Fruit fly (Drosophila melanogaster) whole organism, embryonic: Measurements from ENCODE around the gene lqfR.

Experiments
- CG10959 ChIP-seq: fragments of 200-800 bp; sonication (Bioruptor generic); IDR thresholded peaks from 2 replicates; pipeline ENCODE4 v1.3.6; 2022; ENCODE audit warnings: missing biosample characterization, missing genetic modification characterization
- CG11504 ChIP-seq: fragments of 200-800 bp; sonication (Bioruptor generic); optimal IDR thresholded peaks from 3 replicates; lab custom pipeline; 2019; ENCODE audit warnings: missing biosample characterization, mild to moderate bottlenecking, missing genetic modification characterization, moderate library complexity
- CG12155 ChIP-seq: fragments of 200-800 bp; sonication (Bioruptor generic); optimal IDR thresholded peaks from 3 replicates; lab custom pipeline; 2016; ENCODE audit warnings: missing biosample characterization, missing genetic modification characterization
- CG12744 ChIP-seq: fragments of 200-800 bp; sonication (Bioruptor generic); optimal IDR thresholded peaks from 2 replicates; lab custom pipeline; 2016; ENCODE audit warnings: missing biosample characterization, missing genetic modification characterization
- CG12769 ChIP-seq: fragments of 200-800 bp; sonication (Bioruptor generic); optimal IDR thresholded peaks from 2 replicates; lab custom pipeline; 2019; ENCODE audit warnings: missing biosample characterization, mild to moderate bottlenecking, missing genetic modification characterization, moderate library complexity
- CG12942 ChIP-seq: fragments of 200-800 bp; sonication (Bioruptor generic); optimal IDR thresholded peaks from 3 replicates; lab custom pipeline; 2016; ENCODE audit warnings: missing biosample characterization, missing genetic modification characterization
- CG13287 ChIP-seq: fragments of 200-800 bp; sonication (Bioruptor generic); IDR thresholded peaks from 2 replicates; pipeline ENCODE4 v1.3.6; 2022; ENCODE audit warnings: missing biosample characterization, missing genetic modification characterization; ENCODE audit not compliant: partially characterized antibody
- CG14710 ChIP-seq: fragments of 200-800 bp; sonication (Bioruptor generic); optimal IDR thresholded peaks from 3 replicates; lab custom pipeline; 2019; ENCODE audit warnings: missing biosample characterization, mild to moderate bottlenecking, missing genetic modification characterization, moderate library complexity
- CG15011 ChIP-seq: fragments of 200-800 bp; sonication (Bioruptor generic); optimal IDR thresholded peaks from 3 replicates; lab custom pipeline; 2018; ENCODE audit warnings: missing biosample characterization, mild to moderate bottlenecking, missing genetic modification characterization
- CG17802 ChIP-seq: fragments of 200-800 bp; sonication (Bioruptor generic); optimal IDR thresholded peaks from 2 replicates; lab custom pipeline; 2018; ENCODE audit warnings: missing biosample characterization, mild to moderate bottlenecking, missing genetic modification characterization, moderate library complexity
- CG17912 ChIP-seq: fragments of 200-800 bp; sonication (Bioruptor generic); optimal IDR thresholded peaks from 2 replicates; lab custom pipeline; 2018; ENCODE audit warnings: missing biosample characterization, mild to moderate bottlenecking, missing genetic modification characterization
- CG2678 ChIP-seq: fragments of 200-800 bp; sonication (Bioruptor generic); optimal IDR thresholded peaks from 3 replicates; lab custom pipeline; 2019; ENCODE audit warnings: missing biosample characterization, mild to moderate bottlenecking, missing genetic modification characterization, moderate library complexity
- CG2712 ChIP-seq: fragments of 200-800 bp; optimal IDR thresholded peaks from 3 replicates; lab custom pipeline; 2019; ENCODE audit warnings: missing biosample characterization, mild to moderate bottlenecking, missing genetic modification characterization, moderate library complexity
- CG31365 ChIP-seq: fragments of 200-800 bp; sonication (Bioruptor generic); optimal IDR thresholded peaks from 2 replicates; lab custom pipeline; 2018; ENCODE audit warnings: missing biosample characterization, mild to moderate bottlenecking, missing genetic modification characterization
- CG31441 ChIP-seq: fragments of 200-800 bp; sonication (Bioruptor generic); IDR thresholded peaks from 2 replicates; pipeline ENCODE4 v1.3.6; 2022; ENCODE audit warnings: missing biosample characterization, missing genetic modification characterization
- CG32532 ChIP-seq: fragments of 200-800 bp; sonication (Bioruptor generic); IDR thresholded peaks from 2 replicates; pipeline ENCODE4 v1.3.6; 2022; ENCODE audit warnings: missing biosample characterization, missing genetic modification characterization
- CG32772 ChIP-seq: fragments of 200-800 bp; sonication (Bioruptor generic); IDR thresholded peaks from 2 replicates; pipeline ENCODE4 v1.3.6; 2022; ENCODE audit warnings: missing biosample characterization, missing genetic modification characterization
- CG33557 ChIP-seq: fragments of 200-800 bp; sonication (Bioruptor generic); optimal IDR thresholded peaks from 2 replicates; lab custom pipeline; 2019; ENCODE audit warnings: missing biosample characterization, mild to moderate bottlenecking, missing genetic modification characterization, moderate library complexity
- CG34422 ChIP-seq: fragments of 200-800 bp; sonication (Bioruptor generic); IDR thresholded peaks from 3 replicates; pipeline ENCODE4 v1.3.6; 2022; ENCODE audit warnings: missing biosample characterization, missing genetic modification characterization
- CG7357 ChIP-seq: fragments of 200-800 bp; sonication (Bioruptor generic); IDR thresholded peaks from 3 replicates; pipeline ENCODE4 v1.3.6; 2022; ENCODE audit warnings: missing biosample characterization, missing genetic modification characterization
- CG7556 ChIP-seq: fragments of 200-800 bp; sonication (Bioruptor generic); optimal IDR thresholded peaks from 2 replicates; lab custom pipeline; 2017; ENCODE audit warnings: missing biosample characterization, mild to moderate bottlenecking, missing genetic modification characterization
- CG7928 ChIP-seq: fragments of 200-800 bp; sonication (Bioruptor generic); optimal IDR thresholded peaks from 2 replicates; lab custom pipeline; 2017; ENCODE audit warnings: missing biosample characterization, mild to moderate bottlenecking, missing genetic modification characterization
- CG8924 ChIP-seq: fragments of 200-800 bp; optimal IDR thresholded peaks from 3 replicates; lab custom pipeline; 2019; ENCODE audit warnings: missing biosample characterization, mild to moderate bottlenecking, missing genetic modification characterization, moderate library complexity
- CG9215 ChIP-seq: fragments of 200-800 bp; sonication (Bioruptor generic); IDR thresholded peaks from 2 replicates; pipeline ENCODE4 v1.3.6; 2022; ENCODE audit warnings: missing biosample characterization, missing genetic modification characterization
- ERR ChIP-seq: fragments of 200-800 bp; sonication (Bioruptor generic); optimal IDR thresholded peaks from 2 replicates; lab custom pipeline; 2016; ENCODE audit warnings: missing biosample characterization, missing genetic modification characterization
- HLHmδ ChIP-seq: fragments of 200-800 bp; sonication (Bioruptor generic); optimal IDR thresholded peaks from 2 replicates; lab custom pipeline; 2018; ENCODE audit warnings: missing biosample characterization, mild to moderate bottlenecking, missing genetic modification characterization, moderate library complexity
- Hr51 ChIP-seq, 2 experiments: fragments of 200-800 bp; sonication (Bioruptor generic); optimal IDR thresholded peaks; 2 replicates in 1 of 2; 3 replicates in 1 of 2; lab custom pipeline; 2016 to 2018; ENCODE audit warnings: missing biosample characterization in 2 of 2, missing genetic modification characterization in 2 of 2, mild to moderate bottlenecking in 1 of 2, moderate library complexity in 1 of 2
- Side ChIP-seq: fragments of 200-800 bp; sonication (Bioruptor generic); optimal IDR thresholded peaks from 2 replicates; lab custom pipeline; 2016; ENCODE audit warnings: missing biosample characterization, missing genetic modification characterization
- Sox102F ChIP-seq: fragments of 200-800 bp; sonication (Bioruptor generic); optimal IDR thresholded peaks from 2 replicates; lab custom pipeline; 2018; ENCODE audit warnings: missing biosample characterization, mild to moderate bottlenecking, missing genetic modification characterization, moderate library complexity
- Ssrp ChIP-seq: fragments of 200-800 bp; sonication (Bioruptor generic); optimal IDR thresholded peaks from 2 replicates; lab custom pipeline; 2018; ENCODE audit warnings: missing biosample characterization, mild to moderate bottlenecking, missing genetic modification characterization, moderate library complexity
- Stat92E ChIP-seq, 3 experiments: fragments of >200 bp in 2 of 3; fragments of 200-800 bp in 1 of 3; sonication (Bioruptor generic) in 1 of 3; optimal IDR thresholded peaks; 2 replicates each; lab custom pipeline; 2017 to 2019; ENCODE audit warnings: missing biosample characterization in 3 of 3, missing genetic modification characterization in 3 of 3, mild to moderate bottlenecking in 1 of 3, moderate library complexity in 1 of 3
- Tbp ChIP-seq: fragments of >200 bp; optimal IDR thresholded peaks from 2 replicates; lab custom pipeline; 2018; ENCODE audit warnings: missing biosample characterization, missing genetic modification characterization
- ab ChIP-seq: fragments of 200-800 bp; sonication (Bioruptor generic); optimal IDR thresholded peaks from 2 replicates; lab custom pipeline; 2016; ENCODE audit warnings: missing biosample characterization, missing genetic modification characterization
- cad ChIP-seq: fragments of >200 bp; optimal IDR thresholded peaks from 2 replicates; lab custom pipeline; 2017; ENCODE audit warnings: missing biosample characterization, missing genetic modification characterization
- cg ChIP-seq: fragments of 200-800 bp; sonication (Bioruptor generic); optimal IDR thresholded peaks from 3 replicates; lab custom pipeline; 2019; ENCODE audit warnings: missing biosample characterization, mild to moderate bottlenecking, missing genetic modification characterization, moderate library complexity
- crc ChIP-seq: fragments of 200-800 bp; sonication (Bioruptor generic); optimal IDR thresholded peaks from 2 replicates; lab custom pipeline; 2016; ENCODE audit warnings: missing biosample characterization, missing genetic modification characterization
- crp ChIP-seq, 2 experiments: fragments of 200-800 bp; sonication (Bioruptor generic); optimal IDR thresholded peaks; 2 replicates in 1 of 2; 3 replicates in 1 of 2; lab custom pipeline; 2017; ENCODE audit warnings: missing biosample characterization in 2 of 2, missing genetic modification characterization in 2 of 2, mild to moderate bottlenecking in 1 of 2, moderate library complexity in 1 of 2
- eve ChIP-seq, 2 experiments: fragments of >200 bp; optimal IDR thresholded peaks; 2 replicates each; lab custom pipeline; 2017; ENCODE audit warnings: missing biosample characterization in 2 of 2, missing genetic modification characterization in 2 of 2
- fru ChIP-seq: fragments of >200 bp; optimal IDR thresholded peaks from 2 replicates; lab custom pipeline; 2017
- fu2 ChIP-seq: fragments of 200-800 bp; sonication (Bioruptor generic); optimal IDR thresholded peaks from 2 replicates; lab custom pipeline; 2016; ENCODE audit warnings: missing biosample characterization, missing genetic modification characterization
- jigr1 ChIP-seq: fragments of 200-800 bp; sonication (Bioruptor generic); IDR thresholded peaks from 3 replicates; pipeline ENCODE4 v1.3.6; 2022; ENCODE audit warnings: missing biosample characterization, missing genetic modification characterization
- lmd ChIP-seq: fragments of 200-800 bp; sonication (Bioruptor generic); IDR thresholded peaks from 2 replicates; pipeline ENCODE4 v1.3.6; 2022; ENCODE audit warnings: missing biosample characterization, missing genetic modification characterization
- maf-S ChIP-seq: fragments of 200-800 bp; sonication (Bioruptor generic); optimal IDR thresholded peaks from 2 replicates; lab custom pipeline; 2016; ENCODE audit warnings: missing biosample characterization, missing genetic modification characterization
- mirr ChIP-seq: fragments of 200-800 bp; sonication (Bioruptor generic); optimal IDR thresholded peaks from 3 replicates; lab custom pipeline; 2018; ENCODE audit warnings: missing biosample characterization, mild to moderate bottlenecking, missing genetic modification characterization
- nmo ChIP-seq: fragments of 200-800 bp; sonication (Bioruptor generic); optimal IDR thresholded peaks from 2 replicates; lab custom pipeline; 2018; ENCODE audit warnings: missing biosample characterization, mild to moderate bottlenecking, missing genetic modification characterization, moderate library complexity
- sc ChIP-seq, 3 experiments: fragments of >200 bp in 2 of 3; fragments of 200-800 bp in 1 of 3; sonication (Bioruptor generic) in 1 of 3; optimal IDR thresholded peaks; 2 replicates in 2 of 3; 3 replicates in 1 of 3; lab custom pipeline; 2017; ENCODE audit warnings: mild to moderate bottlenecking in 1 of 3, missing biosample characterization in 1 of 3, missing genetic modification characterization in 1 of 3, missing genetic modification reagents in 1 of 3
- sd ChIP-seq: fragments of 200-800 bp; sonication (Bioruptor generic); optimal IDR thresholded peaks from 3 replicates; lab custom pipeline; 2018; ENCODE audit warnings: missing biosample characterization, mild to moderate bottlenecking, missing genetic modification characterization, moderate library complexity
- sens-2 ChIP-seq: fragments of 200-800 bp; sonication (Bioruptor generic); IDR thresholded peaks from 2 replicates; pipeline ENCODE4 v1.3.6; 2022; ENCODE audit warnings: missing biosample characterization, missing genetic modification characterization
- stc ChIP-seq: fragments of 200-800 bp; sonication (Bioruptor generic); IDR thresholded peaks from 2 replicates; pipeline ENCODE4 v1.3.6; 2022; ENCODE audit warnings: missing biosample characterization, missing genetic modification characterization
- trem ChIP-seq: fragments of 200-800 bp; optimal IDR thresholded peaks from 3 replicates; lab custom pipeline; 2019; ENCODE audit warnings: missing biosample characterization, mild to moderate bottlenecking, missing genetic modification characterization, moderate library complexity
- wdn ChIP-seq: fragments of 200-800 bp; sonication (Bioruptor generic); IDR thresholded peaks from 2 replicates; pipeline ENCODE4 v1.3.6; 2022; ENCODE audit warnings: missing biosample characterization, missing genetic modification characterization

The lqfR gene

dm6 chr3R:22420911-22421310 is 9.8 kb downstream of the lqfR start, which contains the start of the genes Nop56 and mats (continued):
- no peak for TF ChIP-seq CG12155 (GFP tag; lab: Kevin White, UChicago)
- no peak for TF ChIP-seq CG32772 (GFP tag; lab: Robert Waterston, UW)
- TF ChIP-seq CG13287 (GFP tag; lab: Robert Waterston, UW), result peak; percentile 57; the same call in 1 of the 2 replicates
- no peak for TF ChIP-seq mirr
- TF ChIP-seq CG10959 (GFP tag; lab: Robert Waterston, UW), result no peak
- TF ChIP-seq CG32532 (GFP tag; lab: Robert Waterston, UW), result no peak
- no peak for TF ChIP-seq HLHmδ (GFP tag; lab: Kevin White, UChicago)
- TF ChIP-seq CG12744, result no peak
- no peak for TF ChIP-seq CG33557 (GFP tag; lab: Kevin White, UChicago)
- no peak for TF ChIP-seq jigr1 (GFP tag; lab: Robert Waterston, UW)
- no peak for TF ChIP-seq crc (GFP tag; lab: Kevin White, UChicago)
- TF ChIP-seq sc (optimal IDR thresholded peaks at IDR 0.05; lab: Kevin White, UChicago), result no peak
- TF ChIP-seq sc (GFP tag; optimal IDR thresholded peaks at IDR 0.05; lab: Kevin White, UChicago), result no peak
- TF ChIP-seq CG12942 (GFP tag; lab: Kevin White, UChicago), result no peak
- TF ChIP-seq fru (lab: Kevin White, UChicago), result no peak
- peak; percentile 74 for TF ChIP-seq CG14710
- no peak for TF ChIP-seq CG7928 (GFP tag; lab: Kevin White, UChicago)
- TF ChIP-seq CG2678 (tag; lab: Kevin White, UChicago), result no peak
- TF ChIP-seq cg (GFP tag; lab: Kevin White, UChicago), result peak; percentile 73
- TF ChIP-seq Sox102F (GFP tag; lab: Kevin White, UChicago), result no peak
- no peak for TF ChIP-seq stc (GFP tag; lab: Robert Waterston, UW)
- peak in 1 of 3 experiments; percentile 78 for TF ChIP-seq Stat92E (GFP tag; optimal IDR thresholded peaks at IDR 0.05; lab: Kevin White, UChicago)
- TF ChIP-seq CG31365 (tag; lab: Kevin White, UChicago), result no peak
- TF ChIP-seq cad, result no peak
- no peak for TF ChIP-seq CG7357 (GFP tag; lab: Robert Waterston, UW)
- peak; percentile 79 for TF ChIP-seq sd (tag; lab: Kevin White, UChicago)
- TF ChIP-seq crp (GFP tag; optimal IDR thresholded peaks at IDR 0.05; lab: Kevin White, UChicago), result peak in 1 of 2 experiments; percentile 68
- TF ChIP-seq CG15011 (GFP tag; lab: Kevin White, UChicago), result no peak
- peak; percentile 45 for TF ChIP-seq CG2712 (tag; lab: Kevin White, UChicago)
- no peak for TF ChIP-seq ab (GFP tag; lab: Kevin White, UChicago)
- no peak for TF ChIP-seq CG7556 (GFP tag; lab: Kevin White, UChicago)
- TF ChIP-seq CG8924 (tag; lab: Kevin White, UChicago), result peak; percentile 72
- peak; percentile 71 for TF ChIP-seq trem (tag; lab: Kevin White, UChicago)
- no peak for TF ChIP-seq CG17802 (tag; lab: Kevin White, UChicago)
- no peak for TF ChIP-seq CG11504 (tag; lab: Kevin White, UChicago)
- TF ChIP-seq fu2, result no peak
- no peak for TF ChIP-seq CG9215 (GFP tag; lab: Robert Waterston, UW)
- TF ChIP-seq Tbp (GFP tag; lab: Kevin White, UChicago), result peak; percentile 40
- TF ChIP-seq Ssrp (tag; lab: Kevin White, UChicago), result no peak
- no peak for TF ChIP-seq CG12769
- peak; percentile 44 for TF ChIP-seq CG17912 (GFP tag; lab: Kevin White, UChicago)
- TF ChIP-seq sens-2 (GFP tag; lab: Robert Waterston, UW), result no peak
- peak; percentile 8; the same call in 1 of the 2 replicates for TF ChIP-seq CG31441 (GFP tag; lab: Robert Waterston, UW)
- TF ChIP-seq Side (GFP tag; lab: Kevin White, UChicago), result no peak
- TF ChIP-seq maf-S, result no peak
- TF ChIP-seq lmd (GFP tag; lab: Robert Waterston, UW), result no peak
- no peak for TF ChIP-seq wdn (GFP tag; lab: Robert Waterston, UW)
- peak; percentile 65 for TF ChIP-seq nmo (GFP tag; lab: Kevin White, UChicago)
- TF ChIP-seq CG34422 (GFP tag; lab: Robert Waterston, UW), result peak; percentile 81; the same call in 2 of the 3 replicates
- TF ChIP-seq ERR, result no peak
- TF ChIP-seq eve (GFP tag; optimal IDR thresholded peaks at IDR 0.05; lab: Kevin White, UChicago), result no peak
- no peak for TF ChIP-seq Hr51 (GFP tag; optimal IDR thresholded peaks at IDR 0.05; lab: Kevin White, UChicago)
